Worm (Caenorhabditis elegans) whole organism, early embryonic: Measurements from ENCODE around the gene aff-1.
A peak's percentile ranks its signal among the peaks of the same experiment; 100 is the strongest.

Experiments used
- F13C5.2 ChIP-seq: sonication (generic microtip); optimal IDR thresholded peaks from 2 replicates; lab custom pipeline; 2017; ENCODE audit warnings: mild to moderate bottlenecking, missing genetic modification characterization, inconsistent platforms, missing compliant biosample characterization
- aly-1 ChIP-seq: sonication (generic microtip); optimal IDR thresholded peaks from 2 replicates; lab custom pipeline; 2016; ENCODE audit warnings: missing genetic modification characterization, missing compliant biosample characterization
- ama-1 ChIP-seq: fragments of 150-350 bp; optimal IDR thresholded peaks from 2 replicates; lab custom pipeline; 2014
- ceh-13 ChIP-seq: fragments of 200-800 bp; sonication (Bioruptor generic); optimal IDR thresholded peaks from 2 replicates; lab custom pipeline; 2018; ENCODE audit warnings: mild to moderate bottlenecking, missing genetic modification characterization, missing compliant biosample characterization
- ceh-36 ChIP-seq: sonication (generic microtip); optimal IDR thresholded peaks from 2 replicates; lab custom pipeline; 2016; ENCODE audit warnings: missing genetic modification characterization, inconsistent platforms, missing compliant biosample characterization
- ets-7 ChIP-seq: sonication (generic microtip); optimal IDR thresholded peaks from 2 replicates; lab custom pipeline; 2016; ENCODE audit warnings: missing genotype, missing genetic modification characterization, missing compliant biosample characterization
- flt-1 ChIP-seq: fragments of 200-800 bp; sonication (Bioruptor generic); IDR thresholded peaks from 2 replicates; pipeline ENCODE4 v1.3.6; 2022; ENCODE audit warnings: missing genetic modification characterization, missing compliant biosample characterization
- hmbx-1 ChIP-seq: sonication (generic microtip); optimal IDR thresholded peaks from 2 replicates; lab custom pipeline; 2016; ENCODE audit warnings: mild to moderate bottlenecking, missing genetic modification characterization, missing compliant biosample characterization
- hnd-1 ChIP-seq: sonication (generic microtip); optimal IDR thresholded peaks from 2 replicates; lab custom pipeline; 2016; ENCODE audit warnings: missing genetic modification characterization, missing compliant biosample characterization
- pes-1 ChIP-seq: fragments of 200-800 bp; sonication (Bioruptor generic); IDR thresholded peaks from 2 replicates; pipeline ENCODE4 v1.3.6; 2022; ENCODE audit warnings: missing genetic modification reagents, missing genetic modification characterization, missing compliant biosample characterization
- tbx-11 ChIP-seq: fragments of 200-800 bp; sonication (Bioruptor generic); IDR thresholded peaks from 2 replicates; pipeline ENCODE4 v1.3.6; 2022; ENCODE audit warnings: missing genetic modification characterization, missing compliant biosample characterization
- tbx-37 ChIP-seq: fragments of 200-800 bp; sonication (Bioruptor generic); conservative IDR thresholded peaks from 2 replicates; pipeline ENCODE4 v1.3.6; 2022; ENCODE audit warnings: missing genetic modification reagents, missing genetic modification characterization, missing compliant biosample characterization
- tra-4 ChIP-seq: sonication (generic microtip); optimal IDR thresholded peaks from 2 replicates; lab custom pipeline; 2017; ENCODE audit warnings: missing genetic modification characterization, missing compliant biosample characterization

ce11 chrII:6838977-6839376 lies 24.6 kb downstream of the aff-1 start:
- TF ChIP-seq ama-1 (lab: Kevin White, UChicago) (no peak), tra-4 (tag; lab: Kevin White, UChicago) (no peak), ceh-13 (no peak), flt-1 (no peak), F13C5.2 (tag; lab: Kevin White, UChicago) (no peak), tbx-37 (GFP tag; lab: Robert Waterston, UW) (no peak), aly-1 (no peak), hnd-1 (tag; lab: Kevin White, UChicago) (no peak), pes-1 (GFP tag; lab: Robert Waterston, UW) (no peak), hmbx-1 (no peak), tbx-11 (GFP tag; lab: Robert Waterston, UW) (no peak), ceh-36 (tag; lab: Kevin White, UChicago) (peak; percentile 40), ets-7 (no peak)
